Worm (Caenorhabditis elegans): ENCODE results near the gene C31H2.3.

- no peak for TF ChIP-seq sptf-1 (tag; optimal IDR thresholded peaks at IDR 0.05)
- no peak for TF ChIP-seq ham-2 (GFP tag; optimal IDR thresholded peaks at IDR 0.05)
- no peak for TF ChIP-seq unc-62 (GFP tag; optimal IDR thresholded peaks at IDR 0.05)
- TF ChIP-seq nhr-12 (tag; optimal IDR thresholded peaks at IDR 0.05), result no peak
- no peak for TF ChIP-seq mep-1 (tag; optimal IDR thresholded peaks at IDR 0.05)
- no peak for TF ChIP-seq ztf-11 (tag; optimal IDR thresholded peaks at IDR 0.05)
- no peak for TF ChIP-seq lin-13 (tag; optimal IDR thresholded peaks at IDR 0.05)
- peak; percentile 82 for TF ChIP-seq pha-4 (tag; optimal IDR thresholded peaks at IDR 0.05)
- TF ChIP-seq unc-120 (tag; optimal IDR thresholded peaks at IDR 0.05; ENCODE audit: poor library complexity, severe bottlenecking), result no peak
- no peak for TF ChIP-seq blmp-1 (tag; optimal IDR thresholded peaks at IDR 0.05)
- no peak for TF ChIP-seq nhr-237 (tag; optimal IDR thresholded peaks at IDR 0.05)
- TF ChIP-seq lsy-2 (tag; optimal IDR thresholded peaks at IDR 0.05), result no peak
- no peak for TF ChIP-seq snpc-4 (tag; optimal IDR thresholded peaks at IDR 0.05)
- no peak for TF ChIP-seq mls-2 (tag; optimal IDR thresholded peaks at IDR 0.05)
These were observed 11.8 kb downstream of the C31H2.3 start for ce11 chrX:5142403-5142802.
